Worm (Caenorhabditis elegans) whole organism, L2 larva: ENCODE results near the gene T09F5.2.
"Not testable (repeated sequence)": the region's sequence is repeated elsewhere in the genome, so short reads cannot be mapped to it uniquely, and the experiment has no call there.

ENCODE experiments used
- F13H6.1 ChIP-seq: sonication (generic microtip); optimal IDR thresholded peaks from 2 replicates; lab custom pipeline; 2016; ENCODE audit warnings: missing genetic modification characterization, missing compliant biosample characterization
- R02D3.7 ChIP-seq: fragments of 150-350 bp; optimal IDR thresholded peaks from 2 replicates; lab custom pipeline; 2014; ENCODE audit warnings: missing biosample characterization, missing genetic modification characterization
- alr-1 ChIP-seq: fragments of 150-350 bp; optimal IDR thresholded peaks from 2 replicates; lab custom pipeline; 2014; ENCODE audit warnings: missing biosample characterization, missing genetic modification characterization
- aly-2 ChIP-seq: fragments of 150-350 bp; optimal IDR thresholded peaks from 2 replicates; lab custom pipeline; 2014; ENCODE audit warnings: missing biosample characterization, missing genetic modification characterization
- ama-1 ChIP-seq: fragments of 150-350 bp; optimal IDR thresholded peaks from 2 replicates; lab custom pipeline; 2018; ENCODE audit warnings: inconsistent platforms
- ceh-16 ChIP-seq: fragments of 150-350 bp; optimal IDR thresholded peaks from 2 replicates; lab custom pipeline; 2014; ENCODE audit warnings: missing biosample characterization, missing genetic modification characterization
- ceh-82 ChIP-seq: fragments of 150-350 bp; optimal IDR thresholded peaks from 2 replicates; lab custom pipeline; 2014; ENCODE audit warnings: missing biosample characterization, missing genetic modification characterization
- crh-2 ChIP-seq: sonication (generic microtip); optimal IDR thresholded peaks from 2 replicates; lab custom pipeline; 2017; ENCODE audit warnings: missing biosample characterization, missing genetic modification characterization
- dmd-4 ChIP-seq: sonication (generic microtip); optimal IDR thresholded peaks from 2 replicates; lab custom pipeline; 2017; ENCODE audit warnings: missing biosample characterization, missing genetic modification characterization
- elt-1 ChIP-seq: fragments of 150-350 bp; optimal IDR thresholded peaks from 2 replicates; lab custom pipeline; 2014; ENCODE audit warnings: missing biosample characterization, missing genetic modification characterization
- elt-3 ChIP-seq: sonication (generic microtip); optimal IDR thresholded peaks from 2 replicates; lab custom pipeline; 2017; ENCODE audit warnings: missing biosample characterization, missing genetic modification characterization
- gmeb-1 ChIP-seq: fragments of 150-350 bp; optimal IDR thresholded peaks from 2 replicates; lab custom pipeline; 2014; ENCODE audit warnings: missing biosample characterization, missing genetic modification characterization
- lin-11 ChIP-seq: fragments of 150-350 bp; sonication (generic microtip); optimal IDR thresholded peaks from 2 replicates; lab custom pipeline; 2014; ENCODE audit warnings: missing biosample characterization, missing genetic modification characterization, inconsistent platforms, mixed read lengths
- lin-13 ChIP-seq: fragments of 150-350 bp; optimal IDR thresholded peaks from 2 replicates; lab custom pipeline; 2014; ENCODE audit warnings: missing biosample characterization, missing genetic modification reagents, missing genetic modification characterization
- lin-39 ChIP-seq: fragments of 150-350 bp; optimal IDR thresholded peaks from 2 replicates; lab custom pipeline; 2014; ENCODE audit warnings: missing biosample characterization, missing genetic modification reagents, missing genetic modification characterization
- mbf-1 ChIP-seq: sonication (generic microtip); optimal IDR thresholded peaks from 2 replicates; lab custom pipeline; 2017; ENCODE audit warnings: missing biosample characterization, missing genetic modification characterization
- mdl-1 ChIP-seq, 2 experiments: fragments of 150-350 bp in 1 of 2; sonication (generic microtip) in 1 of 2; optimal IDR thresholded peaks; 2 replicates each; lab custom pipeline; 2017; ENCODE audit warnings: missing biosample characterization in 2 of 2, missing genetic modification characterization in 2 of 2
- nhr-11 ChIP-seq: fragments of 150-350 bp; optimal IDR thresholded peaks from 2 replicates; lab custom pipeline; 2014; ENCODE audit warnings: missing biosample characterization, missing genetic modification characterization
- nhr-12 ChIP-seq: fragments of 150-350 bp; optimal IDR thresholded peaks from 2 replicates; lab custom pipeline; 2014; ENCODE audit warnings: missing biosample characterization, missing genetic modification characterization
- nhr-129 ChIP-seq: fragments of 150-350 bp; optimal IDR thresholded peaks from 2 replicates; lab custom pipeline; 2014; ENCODE audit warnings: missing biosample characterization, missing genetic modification characterization
- nhr-237 ChIP-seq: fragments of 150-350 bp; optimal IDR thresholded peaks from 2 replicates; lab custom pipeline; 2014; ENCODE audit warnings: missing biosample characterization, missing genetic modification characterization
- nhr-25 ChIP-seq: fragments of 150-350 bp; sonication (generic microtip); optimal IDR thresholded peaks from 3 replicates; lab custom pipeline; 2014; ENCODE audit warnings: missing biosample characterization, missing genetic modification characterization
- nhr-6 ChIP-seq: fragments of 150-350 bp; optimal IDR thresholded peaks from 2 replicates; lab custom pipeline; 2014; ENCODE audit warnings: missing biosample characterization, missing genetic modification characterization
- nhr-77 ChIP-seq: fragments of 150-350 bp; optimal IDR thresholded peaks from 2 replicates; lab custom pipeline; 2014; ENCODE audit warnings: missing biosample characterization, missing genetic modification characterization
- peb-1 ChIP-seq: fragments of 150-350 bp; optimal IDR thresholded peaks from 2 replicates; lab custom pipeline; 2014; ENCODE audit warnings: missing biosample characterization, missing genetic modification characterization
- sem-4 ChIP-seq: fragments of 150-350 bp; optimal IDR thresholded peaks from 2 replicates; lab custom pipeline; 2014; ENCODE audit warnings: missing biosample characterization, missing genetic modification reagents, missing genetic modification characterization
- skn-1 ChIP-seq: sonication (generic microtip); optimal IDR thresholded peaks from 2 replicates; lab custom pipeline; 2017; ENCODE audit warnings: missing biosample characterization, missing genetic modification characterization
- sma-3 ChIP-seq: sonication (generic microtip); optimal IDR thresholded peaks from 2 replicates; lab custom pipeline; 2016; ENCODE audit warnings: missing genetic modification reagents, missing genetic modification characterization, missing compliant biosample characterization
- sma-9 ChIP-seq, 2 experiments: fragments of 150-350 bp in 1 of 2; sonication (generic microtip) in 1 of 2; optimal IDR thresholded peaks; 2 replicates each; lab custom pipeline; 2014 to 2016; ENCODE audit warnings: missing genetic modification characterization in 2 of 2, mild to moderate bottlenecking in 1 of 2, missing biosample characterization in 1 of 2, missing compliant biosample characterization in 1 of 2, missing genetic modification reagents in 1 of 2, moderate library complexity in 1 of 2
- snpc-4 ChIP-seq: fragments of 150-350 bp; optimal IDR thresholded peaks from 2 replicates; lab custom pipeline; 2014; ENCODE audit warnings: missing biosample characterization, missing genetic modification characterization
- unc-39 ChIP-seq: fragments of 150-350 bp; optimal IDR thresholded peaks from 2 replicates; lab custom pipeline; 2014; ENCODE audit warnings: missing biosample characterization, missing genetic modification characterization
- unc-55 ChIP-seq: fragments of 150-350 bp; sonication (generic microtip); optimal IDR thresholded peaks from 3 replicates; lab custom pipeline; 2014; ENCODE audit warnings: missing biosample characterization, missing genetic modification reagents, missing genetic modification characterization
- ztf-1 ChIP-seq: fragments of 200-800 bp; sonication (Bioruptor generic); conservative IDR thresholded peaks from 2 replicates; pipeline ENCODE4 v1.3.6; 2022; ENCODE audit warnings: missing genetic modification characterization, missing compliant biosample characterization
- ztf-11 ChIP-seq: sonication (generic microtip); optimal IDR thresholded peaks from 2 replicates; lab custom pipeline; 2017; ENCODE audit warnings: missing biosample characterization, missing genetic modification characterization

T09F5.2 gene

DNA sequence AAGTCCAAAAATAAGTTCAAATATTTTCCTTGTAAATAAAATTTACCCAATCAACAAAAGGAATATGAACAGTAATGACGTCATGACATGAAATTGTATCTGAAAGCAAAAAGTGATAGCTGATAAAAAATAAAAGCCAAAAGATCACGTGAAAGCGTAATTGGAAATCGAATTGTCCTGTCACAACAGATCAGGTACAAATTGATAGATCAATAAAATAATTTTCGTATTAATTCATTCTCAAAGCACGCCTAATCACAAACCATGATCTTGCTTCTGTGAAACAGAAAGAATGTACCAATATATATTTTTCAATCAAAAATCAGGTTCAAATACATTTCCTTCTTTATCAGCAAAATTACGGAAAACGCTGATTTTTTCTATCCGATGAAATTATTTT lies 31.2 kb upstream of the T09F5.2 start, which contains the start of gene flor-1:
Gene flor-1, minus strand, starts transcription at position 101 of the 400 bp plus-strand sequence.
- TF ChIP-seq ceh-16 (no peak), nhr-129 (tag; lab: Kevin White, UChicago) (no peak), alr-1 (no peak)
- TF ChIP-seq, all 48 proteins: peak for 0

DNA sequence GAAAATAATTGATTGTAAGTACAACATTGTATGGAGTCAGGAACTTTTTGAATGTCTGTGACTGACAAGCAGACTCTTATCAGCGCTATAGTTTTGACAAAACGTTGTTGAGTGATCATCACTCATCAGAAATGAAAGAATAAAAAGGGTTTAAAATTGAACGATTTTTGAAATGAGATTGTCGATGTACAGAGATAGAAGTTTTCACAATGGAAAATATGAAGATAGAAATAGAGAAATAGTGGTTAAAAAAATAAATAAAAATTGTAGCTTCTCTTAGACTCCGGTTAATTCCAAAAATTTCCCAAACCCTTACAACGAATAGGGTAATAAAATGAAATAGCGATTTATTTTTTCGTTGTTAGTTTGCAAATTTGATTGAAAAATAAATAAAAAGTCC lies 25.6 kb upstream of the T09F5.2 start, which contains the start of gene ugt-30:
Gene ugt-30, minus strand, starts transcription at position 101 of the 400 bp plus-strand sequence.
- not testable (repeated sequence) for TF ChIP-seq nhr-25, mbf-1, lin-39 (tag; lab: Kevin White, UChicago)
- TF ChIP-seq, all 48 proteins: peak for 0; not testable (repeated sequence) for 48

DNA sequence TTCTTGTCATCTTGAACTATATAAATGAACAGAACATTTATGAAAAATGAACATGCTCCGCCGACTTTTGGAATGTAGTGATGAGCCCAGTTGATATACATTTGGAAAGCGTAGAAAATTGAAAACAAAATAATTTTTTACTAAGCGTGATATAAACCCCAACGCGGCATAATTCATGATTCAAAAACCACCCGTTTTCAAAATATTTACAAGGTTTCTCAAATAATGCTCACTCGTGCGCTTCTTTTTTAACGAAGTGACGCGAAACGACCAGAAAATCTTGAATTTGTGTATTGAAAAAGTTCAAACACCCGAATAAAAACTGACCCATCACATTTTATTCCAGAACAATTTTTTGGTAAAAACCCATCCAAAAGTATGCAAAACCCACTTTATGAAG lies 23.3 kb upstream of the T09F5.2 start, which contains the start of gene srj-27:
Gene srj-27, minus strand, starts transcription at position 101 of the 400 bp plus-strand sequence.
- TF ChIP-seq elt-1 (tag; lab: Kevin White, UChicago) (no peak), nhr-77 (no peak), mdl-1 (tag; optimal IDR thresholded peaks at IDR 0.05; lab: Kevin White, UChicago) (no peak), nhr-6 (tag; lab: Kevin White, UChicago) (no peak), unc-55 (GFP tag; lab: Kevin White, UChicago) (no peak), sem-4 (tag; lab: Kevin White, UChicago) (no peak), gmeb-1 (tag; lab: Kevin White, UChicago) (no peak), nhr-25 (tag; lab: Kevin White, UChicago) (no peak), lin-11 (no peak)

DNA sequence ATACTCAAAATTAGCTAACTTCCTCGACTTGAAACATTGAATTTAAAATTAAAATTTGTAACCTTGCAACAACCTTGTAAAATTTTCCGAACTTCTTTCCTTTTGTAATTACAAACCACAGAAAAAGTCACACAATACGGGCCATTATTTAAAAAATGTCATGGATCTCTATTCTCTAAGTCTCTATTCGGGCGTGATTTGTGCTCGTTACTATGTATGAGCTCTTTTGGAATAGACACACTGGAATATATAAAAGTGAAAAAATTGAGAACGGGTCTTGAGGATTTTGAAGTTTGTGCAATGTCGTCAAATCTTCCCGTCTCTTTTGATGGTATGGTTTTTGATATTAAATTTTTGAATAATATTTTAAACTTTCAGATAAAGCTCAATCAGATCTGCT lies 22.8 kb upstream of the T09F5.2 start, which contains the start of gene srr-7:
Gene srr-7, plus strand, starts transcription at position 301 of the 400 bp plus-strand sequence.
- no peak for TF ChIP-seq skn-1 (tag; lab: Kevin White, UChicago)
- TF ChIP-seq sma-3 (GFP tag; lab: Kevin White, UChicago), result no peak
- TF ChIP-seq dmd-4, result no peak
- TF ChIP-seq F13H6.1 (tag; lab: Kevin White, UChicago), result no peak
- TF ChIP-seq crh-2 (tag; lab: Kevin White, UChicago), result no peak
- no peak for TF ChIP-seq mdl-1 (tag; optimal IDR thresholded peaks at IDR 0.05; lab: Kevin White, UChicago)
- no peak for TF ChIP-seq lin-39 (tag; lab: Kevin White, UChicago)
- TF ChIP-seq ztf-11 (tag; lab: Kevin White, UChicago), result no peak
- no peak for TF ChIP-seq R02D3.7
- TF ChIP-seq nhr-129 (tag; lab: Kevin White, UChicago), result no peak
- TF ChIP-seq gmeb-1 (tag; lab: Kevin White, UChicago), result no peak
- no peak for TF ChIP-seq nhr-12
- TF ChIP-seq ztf-1 (GFP tag; lab: Robert Waterston, UW), result no peak
- no peak for TF ChIP-seq unc-39 (tag; lab: Kevin White, UChicago)
- no peak for TF ChIP-seq elt-3
- no peak for TF ChIP-seq sem-4 (tag; lab: Kevin White, UChicago)
- TF ChIP-seq peb-1, result no peak
- no peak for TF ChIP-seq nhr-237
- TF ChIP-seq ama-1 (lab: Kevin White, UChicago), result no peak
- no peak for TF ChIP-seq aly-2

DNA sequence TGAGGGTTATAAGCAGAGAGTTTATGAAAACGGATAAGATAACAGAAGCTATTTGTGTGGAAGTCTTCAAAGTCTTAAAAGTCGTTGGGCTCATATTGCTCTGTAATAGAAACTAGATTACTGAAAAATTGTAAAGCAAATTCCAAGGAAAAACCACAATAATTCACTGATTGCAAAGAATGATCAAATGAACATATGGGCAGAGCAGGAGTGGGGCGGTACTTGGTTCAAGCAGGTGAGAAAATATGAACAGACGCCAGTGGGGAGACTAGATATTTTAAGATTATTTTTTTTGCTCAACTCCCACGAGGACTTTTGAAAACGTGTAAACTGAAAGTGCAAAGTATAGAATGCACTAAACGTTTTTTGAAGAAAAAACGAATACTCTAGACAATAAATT lies 18.3 kb upstream of the T09F5.2 start, which contains the start of gene str-171:
Gene str-171, minus strand, starts transcription at position 101 of the 400 bp plus-strand sequence.
- TF ChIP-seq sma-9 (GFP tag; optimal IDR thresholded peaks at IDR 0.05; lab: Kevin White, UChicago) (no peak), sma-9 (tag; optimal IDR thresholded peaks at IDR 0.05; lab: Kevin White, UChicago) (no peak), sma-3 (GFP tag; lab: Kevin White, UChicago) (no peak), nhr-11 (tag; lab: Kevin White, UChicago) (no peak), ceh-82 (tag; lab: Kevin White, UChicago) (no peak), unc-39 (tag; lab: Kevin White, UChicago) (no peak), nhr-237 (no peak), snpc-4 (tag; lab: Kevin White, UChicago) (no peak), elt-3 (no peak), crh-2 (tag; lab: Kevin White, UChicago) (no peak), lin-13 (GFP tag; lab: Kevin White, UChicago) (no peak), aly-2 (no peak), nhr-6 (tag; lab: Kevin White, UChicago) (no peak)
- TF ChIP-seq, all 48 proteins: peak for 0
